Worm (Caenorhabditis elegans) whole organism, L2 larva: ENCODE results near the gene C05G5.1.

ENCODE experiments used
- C34F6.9 ChIP-seq: fragments of 150-350 bp; optimal IDR thresholded peaks from 2 replicates; lab custom pipeline; 2014; ENCODE audit warnings: missing biosample characterization, missing genetic modification characterization
- F13H6.1 ChIP-seq: sonication (generic microtip); optimal IDR thresholded peaks from 2 replicates; lab custom pipeline; 2016; ENCODE audit warnings: missing genetic modification characterization, missing compliant biosample characterization
- R02D3.7 ChIP-seq: fragments of 150-350 bp; optimal IDR thresholded peaks from 2 replicates; lab custom pipeline; 2014; ENCODE audit warnings: missing biosample characterization, missing genetic modification characterization
- Y55F3AM.14 ChIP-seq: fragments of 200-800 bp; sonication (Bioruptor generic); optimal IDR thresholded peaks from 2 replicates; lab custom pipeline; 2018; ENCODE audit warnings: mild to moderate bottlenecking, missing genetic modification characterization, missing compliant biosample characterization
- ZK546.5 ChIP-seq: sonication (generic microtip); optimal IDR thresholded peaks from 2 replicates; lab custom pipeline; 2017; ENCODE audit warnings: missing biosample characterization, missing genetic modification characterization
- alr-1 ChIP-seq: fragments of 150-350 bp; optimal IDR thresholded peaks from 2 replicates; lab custom pipeline; 2014; ENCODE audit warnings: missing biosample characterization, missing genetic modification characterization
- aly-2 ChIP-seq: fragments of 150-350 bp; optimal IDR thresholded peaks from 2 replicates; lab custom pipeline; 2014; ENCODE audit warnings: missing biosample characterization, missing genetic modification characterization
- ama-1 ChIP-seq: fragments of 150-350 bp; optimal IDR thresholded peaks from 2 replicates; lab custom pipeline; 2018; ENCODE audit warnings: inconsistent platforms
- blmp-1 ChIP-seq: sonication (generic microtip); optimal IDR thresholded peaks from 2 replicates; lab custom pipeline; 2017; ENCODE audit warnings: missing genetic modification characterization, mild to moderate bottlenecking, missing compliant biosample characterization, antibody characterized with exemption, moderate library complexity; ENCODE audit not compliant: insufficient read depth
- ceh-16 ChIP-seq: fragments of 150-350 bp; optimal IDR thresholded peaks from 2 replicates; lab custom pipeline; 2014; ENCODE audit warnings: missing biosample characterization, missing genetic modification characterization
- dmd-4 ChIP-seq: sonication (generic microtip); optimal IDR thresholded peaks from 2 replicates; lab custom pipeline; 2017; ENCODE audit warnings: missing biosample characterization, missing genetic modification characterization
- egl-27 ChIP-seq: sonication (generic microtip); optimal IDR thresholded peaks from 3 replicates; lab custom pipeline; 2017; ENCODE audit warnings: missing biosample characterization, missing genetic modification reagents, missing genetic modification characterization
- elt-1 ChIP-seq: fragments of 150-350 bp; optimal IDR thresholded peaks from 2 replicates; lab custom pipeline; 2014; ENCODE audit warnings: missing biosample characterization, missing genetic modification characterization
- elt-3 ChIP-seq: sonication (generic microtip); optimal IDR thresholded peaks from 2 replicates; lab custom pipeline; 2017; ENCODE audit warnings: missing biosample characterization, missing genetic modification characterization
- fos-1 ChIP-seq: fragments of 150-350 bp; optimal IDR thresholded peaks from 2 replicates; lab custom pipeline; 2014; ENCODE audit warnings: missing biosample characterization, missing genetic modification characterization
- gmeb-1 ChIP-seq: fragments of 150-350 bp; optimal IDR thresholded peaks from 2 replicates; lab custom pipeline; 2014; ENCODE audit warnings: missing biosample characterization, missing genetic modification characterization
- lin-11 ChIP-seq: fragments of 150-350 bp; sonication (generic microtip); optimal IDR thresholded peaks from 2 replicates; lab custom pipeline; 2014; ENCODE audit warnings: missing biosample characterization, missing genetic modification characterization, inconsistent platforms, mixed read lengths
- lin-13 ChIP-seq: fragments of 150-350 bp; optimal IDR thresholded peaks from 2 replicates; lab custom pipeline; 2014; ENCODE audit warnings: missing biosample characterization, missing genetic modification reagents, missing genetic modification characterization
- lin-39 ChIP-seq: fragments of 150-350 bp; optimal IDR thresholded peaks from 2 replicates; lab custom pipeline; 2014; ENCODE audit warnings: missing biosample characterization, missing genetic modification reagents, missing genetic modification characterization
- lsy-2 ChIP-seq, 2 experiments: fragments of 150-350 bp in 1 of 2; sonication (generic microtip) in 1 of 2; optimal IDR thresholded peaks; 2 replicates each; lab custom pipeline; 2014 to 2017; ENCODE audit warnings: missing biosample characterization in 2 of 2, missing genetic modification characterization in 2 of 2
- mdl-1 ChIP-seq, 2 experiments: fragments of 150-350 bp in 1 of 2; sonication (generic microtip) in 1 of 2; optimal IDR thresholded peaks; 2 replicates each; lab custom pipeline; 2017; ENCODE audit warnings: missing biosample characterization in 2 of 2, missing genetic modification characterization in 2 of 2
- nhr-10 ChIP-seq: sonication (generic microtip); optimal IDR thresholded peaks from 2 replicates; lab custom pipeline; 2017; ENCODE audit warnings: missing biosample characterization, missing genetic modification characterization
- nhr-11 ChIP-seq: fragments of 150-350 bp; optimal IDR thresholded peaks from 2 replicates; lab custom pipeline; 2014; ENCODE audit warnings: missing biosample characterization, missing genetic modification characterization
- nhr-12 ChIP-seq: fragments of 150-350 bp; optimal IDR thresholded peaks from 2 replicates; lab custom pipeline; 2014; ENCODE audit warnings: missing biosample characterization, missing genetic modification characterization
- nhr-129 ChIP-seq: fragments of 150-350 bp; optimal IDR thresholded peaks from 2 replicates; lab custom pipeline; 2014; ENCODE audit warnings: missing biosample characterization, missing genetic modification characterization
- nhr-21 ChIP-seq: fragments of 150-350 bp; optimal IDR thresholded peaks from 2 replicates; lab custom pipeline; 2014; ENCODE audit warnings: missing biosample characterization, missing genetic modification characterization
- nhr-237 ChIP-seq: fragments of 150-350 bp; optimal IDR thresholded peaks from 2 replicates; lab custom pipeline; 2014; ENCODE audit warnings: missing biosample characterization, missing genetic modification characterization
- nhr-25 ChIP-seq: fragments of 150-350 bp; sonication (generic microtip); optimal IDR thresholded peaks from 3 replicates; lab custom pipeline; 2014; ENCODE audit warnings: missing biosample characterization, missing genetic modification characterization
- nhr-6 ChIP-seq: fragments of 150-350 bp; optimal IDR thresholded peaks from 2 replicates; lab custom pipeline; 2014; ENCODE audit warnings: missing biosample characterization, missing genetic modification characterization
- nhr-77 ChIP-seq: fragments of 150-350 bp; optimal IDR thresholded peaks from 2 replicates; lab custom pipeline; 2014; ENCODE audit warnings: missing biosample characterization, missing genetic modification characterization
- peb-1 ChIP-seq: fragments of 150-350 bp; optimal IDR thresholded peaks from 2 replicates; lab custom pipeline; 2014; ENCODE audit warnings: missing biosample characterization, missing genetic modification characterization
- sem-4 ChIP-seq: fragments of 150-350 bp; optimal IDR thresholded peaks from 2 replicates; lab custom pipeline; 2014; ENCODE audit warnings: missing biosample characterization, missing genetic modification reagents, missing genetic modification characterization
- skn-1 ChIP-seq: sonication (generic microtip); optimal IDR thresholded peaks from 2 replicates; lab custom pipeline; 2017; ENCODE audit warnings: missing biosample characterization, missing genetic modification characterization
- sma-9 ChIP-seq, 2 experiments: fragments of 150-350 bp in 1 of 2; sonication (generic microtip) in 1 of 2; optimal IDR thresholded peaks; 2 replicates each; lab custom pipeline; 2014 to 2016; ENCODE audit warnings: missing genetic modification characterization in 2 of 2, mild to moderate bottlenecking in 1 of 2, missing biosample characterization in 1 of 2, missing compliant biosample characterization in 1 of 2, missing genetic modification reagents in 1 of 2, moderate library complexity in 1 of 2
- snpc-4 ChIP-seq: fragments of 150-350 bp; optimal IDR thresholded peaks from 2 replicates; lab custom pipeline; 2014; ENCODE audit warnings: missing biosample characterization, missing genetic modification characterization
- unc-39 ChIP-seq: fragments of 150-350 bp; optimal IDR thresholded peaks from 2 replicates; lab custom pipeline; 2014; ENCODE audit warnings: missing biosample characterization, missing genetic modification characterization
- unc-55 ChIP-seq: fragments of 150-350 bp; sonication (generic microtip); optimal IDR thresholded peaks from 3 replicates; lab custom pipeline; 2014; ENCODE audit warnings: missing biosample characterization, missing genetic modification reagents, missing genetic modification characterization
- unc-62 ChIP-seq: fragments of 150-350 bp; optimal IDR thresholded peaks from 2 replicates; lab custom pipeline; 2014; ENCODE audit warnings: missing biosample characterization, missing genetic modification reagents, missing genetic modification characterization
- zag-1 ChIP-seq: fragments of 150-350 bp; optimal IDR thresholded peaks from 2 replicates; lab custom pipeline; 2014; ENCODE audit warnings: missing biosample characterization, missing genetic modification characterization
- ztf-1 ChIP-seq: fragments of 200-800 bp; sonication (Bioruptor generic); conservative IDR thresholded peaks from 2 replicates; pipeline ENCODE4 v1.3.6; 2022; ENCODE audit warnings: missing genetic modification characterization, missing compliant biosample characterization
- ztf-11 ChIP-seq: sonication (generic microtip); optimal IDR thresholded peaks from 2 replicates; lab custom pipeline; 2017; ENCODE audit warnings: missing biosample characterization, missing genetic modification characterization
- ztf-4 ChIP-seq: fragments of 150-350 bp; optimal IDR thresholded peaks from 2 replicates; lab custom pipeline; 2014; ENCODE audit warnings: missing biosample characterization, missing genetic modification characterization

The C05G5.1 gene

DNA sequence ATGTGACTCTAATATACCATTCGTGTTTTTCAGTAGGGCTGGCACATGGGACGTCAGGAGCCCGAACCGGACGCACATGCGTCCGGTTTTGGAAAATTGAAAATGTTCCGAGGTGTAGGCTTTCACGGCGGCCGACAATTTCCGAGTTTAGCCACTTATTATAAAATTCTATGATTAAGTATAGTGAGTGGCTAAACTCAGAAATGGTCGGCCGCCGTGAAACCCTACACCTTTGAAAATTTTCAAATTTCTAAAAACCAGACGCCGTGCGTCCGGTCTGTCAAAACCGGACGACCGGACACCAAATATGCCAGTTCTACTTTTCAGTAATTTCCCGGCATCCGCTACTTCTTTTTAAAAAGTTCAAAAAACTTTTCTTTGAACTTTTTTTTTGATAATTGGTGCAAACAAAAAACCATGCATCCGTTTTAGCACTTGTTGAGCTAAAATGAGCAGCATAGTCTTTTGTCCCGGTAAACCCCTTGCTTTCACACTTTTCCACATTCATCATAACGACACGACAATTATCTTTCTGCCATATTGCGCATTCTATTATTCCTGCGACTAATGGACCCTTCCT lies 17.8 kb upstream of the C05G5.1 start:
- TF ChIP-seq C34F6.9 (tag; lab: Kevin White, UChicago) (no peak), egl-27 (tag; lab: Kevin White, UChicago) (no peak), aly-2 (tag; lab: Kevin White, UChicago) (no peak), R02D3.7 (tag; lab: Kevin White, UChicago) (no peak), mdl-1 (tag; optimal IDR thresholded peaks at IDR 0.05; lab: Kevin White, UChicago) (no peak), snpc-4 (tag; lab: Kevin White, UChicago) (no peak), ceh-16 (tag; lab: Kevin White, UChicago) (no peak), nhr-10 (tag; lab: Kevin White, UChicago) (no peak), elt-1 (tag; lab: Kevin White, UChicago) (no peak), ZK546.5 (tag; lab: Kevin White, UChicago) (no peak), nhr-6 (tag; lab: Kevin White, UChicago) (no peak), nhr-12 (tag; lab: Kevin White, UChicago) (no peak), nhr-11 (no peak), sma-9 (GFP tag; optimal IDR thresholded peaks at IDR 0.05; lab: Kevin White, UChicago) (no peak), sma-9 (tag; optimal IDR thresholded peaks at IDR 0.05; lab: Kevin White, UChicago) (no peak), ztf-4 (tag; lab: Kevin White, UChicago) (no peak), lin-39 (tag; lab: Kevin White, UChicago) (no peak), Y55F3AM.14 (GFP tag; lab: Kevin White, UChicago) (no peak), sem-4 (tag; lab: Kevin White, UChicago) (no peak), lin-11 (tag; lab: Kevin White, UChicago) (no peak)

DNA sequence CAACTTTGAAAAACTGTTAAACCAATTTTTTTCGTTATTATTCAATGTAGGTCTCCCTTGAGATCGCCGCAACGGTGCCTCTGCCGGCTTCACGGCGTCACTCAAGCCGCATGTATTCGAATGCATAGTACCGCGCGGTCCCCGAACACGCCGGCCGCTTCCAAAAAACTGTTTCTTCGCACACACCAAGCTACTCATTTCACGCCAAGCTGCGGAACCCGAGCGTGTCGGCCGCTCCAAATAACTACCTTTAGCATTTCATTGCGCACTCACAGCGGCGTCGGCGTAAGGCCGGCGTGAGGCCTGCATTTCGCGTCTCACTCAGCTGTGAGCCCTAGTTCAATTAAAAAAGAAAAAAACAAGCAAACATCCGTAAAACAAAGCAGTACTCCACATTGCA lies 16.7 kb upstream of the C05G5.1 start:
- no peak for TF ChIP-seq nhr-129
- TF ChIP-seq nhr-6 (tag; lab: Kevin White, UChicago) = no peak

DNA sequence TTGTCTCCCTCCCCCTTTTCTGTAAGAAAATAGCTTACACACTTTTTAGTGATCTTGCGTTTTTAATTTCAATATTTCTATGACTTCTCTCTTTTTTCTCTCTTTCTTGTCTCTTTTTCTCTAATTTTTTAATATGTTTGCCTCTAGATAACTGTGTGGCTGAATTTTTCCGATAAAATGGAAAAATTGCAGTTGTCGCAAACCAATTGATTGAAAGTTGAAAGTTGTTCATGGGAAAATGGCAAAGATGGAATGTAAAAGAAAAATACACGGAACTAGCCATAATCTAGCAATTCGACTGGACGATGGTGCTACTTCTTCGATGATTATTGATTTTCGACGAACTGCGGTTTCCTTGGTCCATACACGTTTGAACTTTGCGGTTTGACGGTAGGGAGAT lies 15.9 kb upstream of the C05G5.1 start:
- TF ChIP-seq sem-4 (tag; lab: Kevin White, UChicago) (no peak), fos-1 (tag; lab: Kevin White, UChicago) (peak; percentile 21)

DNA sequence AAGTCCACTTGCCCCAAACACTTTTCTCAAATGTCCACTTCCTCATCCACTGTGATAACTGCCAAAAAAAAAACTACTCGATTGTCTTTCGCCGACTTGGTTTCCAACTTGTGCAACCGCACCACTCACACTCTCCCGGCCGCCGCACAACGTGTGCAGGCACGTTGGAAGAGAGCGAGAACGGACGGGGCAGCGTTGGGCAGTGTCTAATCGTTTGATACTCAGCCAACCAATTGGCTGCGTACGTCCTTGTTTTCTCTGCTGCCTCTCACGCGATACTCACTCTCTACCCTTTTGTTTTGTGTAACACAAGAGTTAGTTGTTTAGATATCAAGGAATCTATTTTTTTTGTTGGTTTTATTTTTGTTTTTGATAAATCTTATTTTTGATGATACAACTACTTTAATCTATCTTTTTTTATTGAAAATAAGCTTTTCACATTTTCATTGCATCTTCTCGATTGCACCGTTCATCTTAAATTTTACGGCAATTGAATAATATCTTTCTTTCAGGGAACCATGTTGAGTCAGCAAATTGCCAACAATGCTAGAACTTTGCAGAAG lies 13.7 kb upstream of the C05G5.1 start, which contains the start of gene sucl-1:
TSS of gene sucl-1 (plus strand) at position 513 of the 563 bp plus-strand sequence.
- peak; percentile 75 for TF ChIP-seq snpc-4 (tag; lab: Kevin White, UChicago)
- peak; percentile 71 for TF ChIP-seq lin-13 (GFP tag; lab: Kevin White, UChicago)
- no peak for TF ChIP-seq ama-1
- no peak for TF ChIP-seq R02D3.7 (tag; lab: Kevin White, UChicago)
- no peak for TF ChIP-seq nhr-11
- peak; percentile 87 for TF ChIP-seq unc-55 (GFP tag; lab: Kevin White, UChicago)
- peak; percentile 90 for TF ChIP-seq F13H6.1
- TF ChIP-seq ztf-11 (tag; lab: Kevin White, UChicago) = no peak
- no peak for TF ChIP-seq ceh-16 (tag; lab: Kevin White, UChicago)
- TF ChIP-seq nhr-237 (tag; lab: Kevin White, UChicago) = no peak
- no peak for TF ChIP-seq alr-1
- no peak for TF ChIP-seq aly-2 (tag; lab: Kevin White, UChicago)
- TF ChIP-seq mdl-1 (tag; optimal IDR thresholded peaks at IDR 0.05; lab: Kevin White, UChicago) = peak; percentile 54 to 82
- TF ChIP-seq ztf-1 (GFP tag; lab: Robert Waterston, UW) = no peak
- TF ChIP-seq lin-11 (tag; lab: Kevin White, UChicago) = peak; percentile 64
- TF ChIP-seq nhr-12 (tag; lab: Kevin White, UChicago) = no peak
- no peak for TF ChIP-seq unc-39 (tag; lab: Kevin White, UChicago)
- TF ChIP-seq Y55F3AM.14 (GFP tag; lab: Kevin White, UChicago) = peak; percentile 68
- no peak for TF ChIP-seq nhr-77 (tag; lab: Kevin White, UChicago)
- no peak for TF ChIP-seq lin-39 (tag; lab: Kevin White, UChicago)
- no peak for TF ChIP-seq ZK546.5 (tag; lab: Kevin White, UChicago)
- TF ChIP-seq nhr-25 (tag; lab: Kevin White, UChicago) = peak; percentile 86
- TF ChIP-seq ztf-4 (tag; lab: Kevin White, UChicago) = peak; percentile 48
- no peak for TF ChIP-seq peb-1 (tag; lab: Kevin White, UChicago)
- no peak for TF ChIP-seq nhr-10 (tag; lab: Kevin White, UChicago)
- TF ChIP-seq nhr-129 = peak; percentile 94
- TF ChIP-seq unc-62 = no peak
- peak; percentile 43 for TF ChIP-seq gmeb-1 (tag; lab: Kevin White, UChicago)
- no peak for TF ChIP-seq elt-3 (tag; lab: Kevin White, UChicago)
- TF ChIP-seq fos-1 (tag; lab: Kevin White, UChicago) = peak; percentile 92
- peak; percentile 82 for TF ChIP-seq zag-1 (tag; lab: Kevin White, UChicago)
- peak; percentile 89 for TF ChIP-seq C34F6.9 (tag; lab: Kevin White, UChicago)
- no peak for TF ChIP-seq skn-1
- TF ChIP-seq lsy-2 (tag; optimal IDR thresholded peaks at IDR 0.05; lab: Kevin White, UChicago) = peak; percentile 45 to 82
- TF ChIP-seq sem-4 (tag; lab: Kevin White, UChicago) = peak; percentile 78
- no peak for TF ChIP-seq dmd-4
- peak; percentile 92 for TF ChIP-seq sma-9 (GFP tag; optimal IDR thresholded peaks at IDR 0.05; lab: Kevin White, UChicago)
- TF ChIP-seq sma-9 (tag; optimal IDR thresholded peaks at IDR 0.05; lab: Kevin White, UChicago) = no peak
- no peak for TF ChIP-seq elt-1 (tag; lab: Kevin White, UChicago)
- TF ChIP-seq nhr-6 (tag; lab: Kevin White, UChicago) = peak; percentile 39
- no peak for TF ChIP-seq blmp-1 (tag; lab: Kevin White, UChicago)
- TF ChIP-seq nhr-21 (tag; lab: Kevin White, UChicago) = peak; percentile 72
